Worm (Caenorhabditis elegans): Measurements from ENCODE around the gene sri-27.

sri-27 gene

ce11 chrV:1771727-1772126, 46.3 kb downstream of the sri-27 start, which contains the start of gene dhs-13:
dhs-13 (minus strand) TSS chrV:1771734.
- TF ChIP-seq unc-62 (GFP tag; optimal IDR thresholded peaks at IDR 0.05) = no peak
- TF ChIP-seq sptf-1 (tag; optimal IDR thresholded peaks at IDR 0.05) = no peak
- no peak for TF ChIP-seq blmp-1 (tag; optimal IDR thresholded peaks at IDR 0.05)
- TF ChIP-seq unc-120 (tag; optimal IDR thresholded peaks at IDR 0.05; ENCODE audit: poor library complexity, severe bottlenecking) = peak; percentile 23
- TF ChIP-seq pha-4 (tag; optimal IDR thresholded peaks at IDR 0.05) = no peak
- TF ChIP-seq nhr-12 (tag; optimal IDR thresholded peaks at IDR 0.05) = no peak
- no peak for TF ChIP-seq ceh-43 (GFP tag; optimal IDR thresholded peaks at IDR 0.05)
- peak; percentile 13 for TF ChIP-seq elt-1 (tag; optimal IDR thresholded peaks at IDR 0.05; ENCODE audit: borderline replicate concordance, insufficient read depth)
- no peak for TF ChIP-seq ham-2 (GFP tag; optimal IDR thresholded peaks at IDR 0.05)

DNA sequence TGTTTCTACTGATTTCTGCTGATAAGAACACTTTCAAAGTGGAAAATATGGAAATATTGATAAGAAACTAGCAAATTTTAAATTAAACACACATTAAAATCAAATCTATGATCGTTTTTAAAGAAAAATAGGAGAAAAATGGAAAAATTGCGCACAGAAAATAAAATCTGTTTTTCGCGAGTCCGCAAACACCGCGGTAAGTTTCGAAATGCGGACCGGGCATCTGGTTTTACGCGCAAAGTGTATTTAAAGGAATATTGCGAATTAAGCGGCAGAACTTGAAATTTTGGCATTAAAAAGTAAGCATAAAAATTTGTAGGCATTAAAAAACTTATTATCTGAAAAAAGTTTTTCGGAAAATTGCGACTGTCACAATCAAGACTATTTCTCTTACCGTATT, 47.7 kb downstream of the sri-27 start:
- TF ChIP-seq bed-3 (GFP tag; optimal IDR thresholded peaks at IDR 0.05) = no peak
- TF ChIP-seq nhr-76 (tag; optimal IDR thresholded peaks at IDR 0.05) = no peak
- TF ChIP-seq ceh-83 (GFP tag; optimal IDR thresholded peaks at IDR 0.05) = no peak
- no peak for TF ChIP-seq unc-39 (tag; optimal IDR thresholded peaks at IDR 0.05)
- TF ChIP-seq nhr-12 (tag; optimal IDR thresholded peaks at IDR 0.05) = no peak
- TF ChIP-seq drap-1 (GFP tag; optimal IDR thresholded peaks at IDR 0.05) = no peak
- no peak for TF ChIP-seq unc-62 (GFP tag; optimal IDR thresholded peaks at IDR 0.05)
- no peak for TF ChIP-seq mab-5 (tag; optimal IDR thresholded peaks at IDR 0.05)
- no peak for TF ChIP-seq ztf-11 (tag; optimal IDR thresholded peaks at IDR 0.05)

DNA sequence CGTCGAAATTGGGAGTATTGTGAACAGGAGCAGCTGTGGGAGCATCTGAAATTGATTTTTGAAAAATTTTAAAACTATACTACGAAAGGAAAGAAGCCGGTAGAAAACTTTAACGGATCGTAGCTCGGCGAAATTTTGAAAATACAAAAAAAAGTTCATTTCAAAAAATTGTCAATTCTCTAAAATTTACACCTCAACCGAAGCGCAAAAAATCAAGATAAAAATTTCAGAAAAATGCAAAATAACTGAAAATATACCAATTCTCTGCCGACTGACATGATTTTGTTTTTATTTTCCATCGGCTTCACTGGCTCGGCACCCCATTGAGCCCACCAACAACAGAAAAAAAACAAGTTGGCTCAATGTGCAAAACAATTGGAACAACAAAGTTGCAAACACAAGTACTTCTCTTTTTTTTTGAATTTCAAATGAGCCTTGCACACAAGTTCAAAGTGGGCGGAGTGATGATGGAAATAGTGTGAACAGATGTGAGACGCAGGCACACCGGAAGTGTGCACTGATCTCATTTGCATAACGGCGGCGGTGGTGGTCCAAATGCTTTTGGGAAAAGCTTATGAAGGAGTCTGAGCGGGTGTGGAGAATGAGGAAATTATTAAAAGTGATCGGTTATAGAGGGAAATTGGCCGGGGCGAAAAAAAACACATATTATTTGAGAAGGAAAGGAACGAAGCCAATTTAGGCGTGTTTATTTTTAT, 49.6 kb downstream of the sri-27 start, which contains the start of gene F36H9.7:
F36H9.7 (minus strand) TSS at position 51 of the 716 bp plus-strand sequence.
- no peak for TF ChIP-seq nhr-76 (tag; optimal IDR thresholded peaks at IDR 0.05)
- TF ChIP-seq hlh-1 (tag; optimal IDR thresholded peaks at IDR 0.05) = no peak
- no peak for TF ChIP-seq ceh-43 (GFP tag; optimal IDR thresholded peaks at IDR 0.05)
- TF ChIP-seq ces-1 (GFP tag; optimal IDR thresholded peaks at IDR 0.05) = peak; percentile 78
- TF ChIP-seq unc-39 (tag; optimal IDR thresholded peaks at IDR 0.05) = no peak
- no peak for TF ChIP-seq sem-2 (GFP tag; optimal IDR thresholded peaks at IDR 0.05)
